Worm (Caenorhabditis elegans) whole organism, young adult: ENCODE measurements around the gene clec-175.

Experiments
- F52B5.7 ChIP-seq: sonication (generic microtip); optimal IDR thresholded peaks from 2 replicates; lab custom pipeline; 2016; ENCODE audit warnings: mild to moderate bottlenecking, missing genetic modification characterization, missing compliant biosample characterization
- Y53G8AR.9 ChIP-seq: fragments of 200-800 bp; sonication (Bioruptor generic); conservative IDR thresholded peaks from 2 replicates; pipeline ENCODE4 v1.3.6; 2022; ENCODE audit warnings: missing genetic modification reagents, missing genetic modification characterization, missing compliant biosample characterization
- Y56A3A.18 ChIP-seq: fragments of 200-800 bp; sonication (Bioruptor generic); IDR thresholded peaks from 2 replicates; pipeline ENCODE4 v1.3.6; 2022; ENCODE audit warnings: missing genetic modification reagents, missing genetic modification characterization, missing compliant biosample characterization
- ama-1 ChIP-seq, 3 experiments: fragments of 150-350 bp in 1 of 3; sonication (generic microtip) in 2 of 3; optimal IDR thresholded peaks; 2 replicates each; lab custom pipeline; 2014 to 2018; ENCODE audit warnings: missing biosample characterization in 2 of 3, missing genetic modification characterization in 2 of 3, missing genetic modification reagents in 2 of 3
- ceh-100 ChIP-seq: fragments of 200-800 bp; sonication (Bioruptor generic); IDR thresholded peaks from 2 replicates; pipeline ENCODE4 v1.3.6; 2022; ENCODE audit warnings: missing genetic modification reagents, missing genetic modification characterization, missing compliant biosample characterization
- hlh-26 ChIP-seq: fragments of 200-800 bp; sonication (Bioruptor generic); conservative IDR thresholded peaks from 2 replicates; pipeline ENCODE4 v1.3.6; 2022; ENCODE audit warnings: missing genetic modification reagents, missing genetic modification characterization, missing compliant biosample characterization
- nfyb-1 ChIP-seq: fragments of 200-800 bp; sonication (Bioruptor generic); IDR thresholded peaks from 2 replicates; pipeline ENCODE4 v1.3.6; 2022; ENCODE audit warnings: missing genetic modification reagents, missing genetic modification characterization, missing compliant biosample characterization
- nhr-120 ChIP-seq: fragments of 200-800 bp; sonication (Bioruptor generic); IDR thresholded peaks from 2 replicates; pipeline ENCODE4 v1.3.6; 2022; ENCODE audit warnings: missing genetic modification characterization, missing compliant biosample characterization
- snpc-4 ChIP-seq, 5 experiments: fragments of 150-350 bp in 1 of 5; sonication (generic microtip) in 4 of 5; optimal IDR thresholded peaks; 2 replicates each; lab custom pipeline; 2014 to 2018; ENCODE audit warnings: missing genetic modification characterization in 5 of 5, missing biosample characterization in 3 of 5, antibody characterized with exemption in 2 of 5, mild to moderate bottlenecking in 2 of 5, missing compliant biosample characterization in 2 of 5, missing genotype in 2 of 5, moderate library complexity in 2 of 5, missing genetic modification reagents in 1 of 5

ce11 chrIV:4393942-4394460, 28.1 kb upstream of the clec-175 start, which contains the start of gene ell-1:
- TF ChIP-seq Y56A3A.18 (GFP tag; lab: Robert Waterston, UW) (no peak), Y53G8AR.9 (no peak), nfyb-1 (GFP tag; lab: Robert Waterston, UW) (no peak), nhr-120 (no peak), F52B5.7 (tag; lab: Kevin White, UChicago) (no peak), ceh-100 (no peak), ama-1 (optimal IDR thresholded peaks at IDR 0.05; lab: Kevin White, UChicago) (no peak), ama-1 (GFP tag; optimal IDR thresholded peaks at IDR 0.05; lab: Kevin White, UChicago) (no peak), snpc-4 (GFP tag; optimal IDR thresholded peaks at IDR 0.05; lab: Kevin White, UChicago) (no peak), snpc-4 (tag; optimal IDR thresholded peaks at IDR 0.05; lab: Kevin White, UChicago) (no peak), hlh-26 (GFP tag; lab: Robert Waterston, UW) (no peak)
